Worm (Caenorhabditis elegans) whole organism, late embryonic: ENCODE measurements around the gene F09F9.3.

Experiments
- F13H6.1 ChIP-seq: sonication (generic microtip); optimal IDR thresholded peaks from 2 replicates; lab custom pipeline; 2016; ENCODE audit warnings: missing genetic modification characterization, missing compliant biosample characterization
- ceh-34 ChIP-seq: sonication (generic microtip); optimal IDR thresholded peaks from 2 replicates; lab custom pipeline; 2016; ENCODE audit warnings: mild to moderate bottlenecking, missing genetic modification characterization, missing compliant biosample characterization
- ceh-45 ChIP-seq: fragments of 200-800 bp; sonication (Bioruptor generic); IDR thresholded peaks from 2 replicates; pipeline ENCODE4 v1.3.6; 2022; ENCODE audit warnings: missing genetic modification reagents, missing genetic modification characterization, missing compliant biosample characterization
- hlh-8 ChIP-seq: sonication (generic microtip); optimal IDR thresholded peaks from 2 replicates; lab custom pipeline; 2016; ENCODE audit warnings: missing genotype, missing genetic modification characterization, missing compliant biosample characterization
- lim-6 ChIP-seq: sonication (generic microtip); optimal IDR thresholded peaks from 2 replicates; lab custom pipeline; 2016; ENCODE audit warnings: missing genetic modification characterization, missing compliant biosample characterization
- lin-11 ChIP-seq: fragments of 200-800 bp; sonication (Bioruptor generic); optimal IDR thresholded peaks from 2 replicates; lab custom pipeline; 2018; ENCODE audit warnings: mild to moderate bottlenecking, missing genetic modification characterization, missing compliant biosample characterization
- madf-2 ChIP-seq: sonication (generic microtip); optimal IDR thresholded peaks from 2 replicates; lab custom pipeline; 2017; ENCODE audit warnings: missing genetic modification characterization, missing compliant biosample characterization
- pha-4 ChIP-seq: fragments of 150-350 bp; optimal IDR thresholded peaks from 2 replicates; lab custom pipeline; 2018; ENCODE audit warnings: missing biosample characterization, missing genetic modification reagents, missing genetic modification characterization
- rnt-1 ChIP-seq: sonication (generic microtip); optimal IDR thresholded peaks from 2 replicates; lab custom pipeline; 2016; ENCODE audit warnings: missing genetic modification characterization, missing compliant biosample characterization

DNA sequence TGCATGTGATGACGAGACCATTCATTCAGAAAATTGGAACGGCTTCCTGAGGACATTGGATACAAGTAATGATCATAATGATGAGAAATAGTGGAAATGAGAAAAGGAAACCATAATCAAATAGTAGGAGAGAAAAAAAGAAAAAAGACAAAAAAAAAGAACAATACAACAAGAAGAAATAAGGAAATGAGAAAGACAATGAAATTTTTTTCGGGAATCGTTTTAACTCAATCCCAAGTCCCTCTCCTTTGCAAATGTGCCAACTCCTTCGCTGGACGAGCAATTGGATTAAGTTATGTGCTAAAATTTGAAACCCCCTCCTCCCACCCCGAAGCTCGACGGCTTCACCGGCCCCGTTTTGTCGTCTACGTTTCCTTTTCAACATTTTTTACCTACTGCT lies 31.9 kb downstream of the F09F9.3 start:
- no peak for TF ChIP-seq pha-4 (tag; lab: Kevin White, UChicago)
- TF ChIP-seq rnt-1 (tag; lab: Kevin White, UChicago), result no peak
- TF ChIP-seq madf-2 (tag; lab: Kevin White, UChicago), result no peak
- no peak for TF ChIP-seq ceh-45
- TF ChIP-seq ceh-34 (tag; lab: Kevin White, UChicago), result no peak
- TF ChIP-seq lin-11, result no peak
- TF ChIP-seq F13H6.1 (tag; lab: Kevin White, UChicago), result no peak
- TF ChIP-seq hlh-8 (tag; lab: Kevin White, UChicago), result no peak
- no peak for TF ChIP-seq lim-6 (tag; lab: Kevin White, UChicago)
